Fruit fly (Drosophila melanogaster) whole organism, wandering third instar larva: Measurements from ENCODE around the gene wge.

Experiments
- Abd-B ChIP-seq: fragments of >200 bp; optimal IDR thresholded peaks from 2 replicates; lab custom pipeline; 2017; ENCODE audit warnings: missing biosample characterization, missing genetic modification characterization
- CG32264 ChIP-seq: fragments of 200-800 bp; sonication (Bioruptor generic); optimal IDR thresholded peaks from 2 replicates; lab custom pipeline; 2016; ENCODE audit warnings: missing biosample characterization, missing genetic modification characterization
- CrebA ChIP-seq: fragments of 200-800 bp; sonication (Bioruptor generic); optimal IDR thresholded peaks from 2 replicates; lab custom pipeline; 2016; ENCODE audit warnings: missing biosample characterization, mild to moderate bottlenecking, missing genetic modification characterization, borderline replicate concordance
- Dfd ChIP-seq: fragments of >200 bp; optimal IDR thresholded peaks from 2 replicates; lab custom pipeline; 2017; ENCODE audit warnings: missing biosample characterization, missing genetic modification characterization
- Dif ChIP-seq: fragments of 200-275, 200-300 bp; sonication (Bioruptor generic); optimal IDR thresholded peaks from 2 replicates; lab custom pipeline; 2018; ENCODE audit warnings: missing biosample characterization, missing genetic modification characterization; ENCODE audit not compliant: partially characterized antibody
- GATAd ChIP-seq: sonication (Bioruptor generic); optimal IDR thresholded peaks from 2 replicates; lab custom pipeline; 2016; ENCODE audit warnings: missing biosample characterization, missing genetic modification characterization
- HLH106 ChIP-seq: fragments of 200-800 bp; optimal IDR thresholded peaks from 3 replicates; lab custom pipeline; 2019; ENCODE audit warnings: missing biosample characterization, mild to moderate bottlenecking, missing genetic modification characterization, moderate library complexity
- Hnf4 ChIP-seq: fragments of 200-800 bp; sonication (Bioruptor generic); optimal IDR thresholded peaks from 2 replicates; lab custom pipeline; 2016; ENCODE audit warnings: missing biosample characterization, mild to moderate bottlenecking, missing genetic modification characterization
- Hr83 ChIP-seq: fragments of 200-300 bp; sonication (Bioruptor generic); optimal IDR thresholded peaks from 2 replicates; lab custom pipeline; 2016; ENCODE audit warnings: missing biosample characterization, mild to moderate bottlenecking, missing genetic modification characterization, moderate library complexity; ENCODE audit not compliant: poor library complexity, severe bottlenecking
- Jra ChIP-seq: sonication (Bioruptor generic); optimal IDR thresholded peaks from 2 replicates; lab custom pipeline; 2016; ENCODE audit warnings: missing biosample characterization, missing genetic modification characterization
- Mio ChIP-seq: sonication (Bioruptor generic); optimal IDR thresholded peaks from 2 replicates; lab custom pipeline; 2016; ENCODE audit warnings: missing biosample characterization, missing genetic modification characterization
- OdsH ChIP-seq: fragments of 200-800 bp; sonication (Bioruptor generic); optimal IDR thresholded peaks from 2 replicates; lab custom pipeline; 2016; ENCODE audit warnings: missing biosample characterization, mild to moderate bottlenecking, missing genetic modification characterization
- Rel ChIP-seq, 2 experiments: fragments of 200-800 bp; sonication (Bioruptor generic) in 1 of 2; optimal IDR thresholded peaks; 2 replicates in 1 of 2; 3 replicates in 1 of 2; lab custom pipeline; 2016 to 2019; ENCODE audit warnings: mild to moderate bottlenecking in 2 of 2, missing biosample characterization in 2 of 2, missing genetic modification characterization in 2 of 2, moderate library complexity in 1 of 2
- Sp1 ChIP-seq: fragments of 200-800 bp; sonication (Bioruptor generic); optimal IDR thresholded peaks from 3 replicates; lab custom pipeline; 2019; ENCODE audit warnings: missing biosample characterization, mild to moderate bottlenecking, missing genetic modification characterization, moderate library complexity
- Vsx2 ChIP-seq: fragments of 200-300, 225-300 bp; sonication (Bioruptor generic); optimal IDR thresholded peaks from 2 replicates; lab custom pipeline; 2018; ENCODE audit warnings: missing biosample characterization, missing genetic modification characterization; ENCODE audit not compliant: partially characterized antibody
- br ChIP-seq: fragments of 200-800 bp; sonication (Bioruptor generic); optimal IDR thresholded peaks from 2 replicates; lab custom pipeline; 2016; ENCODE audit warnings: missing biosample characterization, missing genetic modification characterization
- brk ChIP-seq: fragments of 200-800 bp; sonication (Bioruptor generic); optimal IDR thresholded peaks from 2 replicates; lab custom pipeline; 2016; ENCODE audit warnings: missing biosample characterization, mild to moderate bottlenecking, missing genetic modification characterization
- dl ChIP-seq, 2 experiments: fragments of 175-275, 200-275 bp in 1 of 2; fragments of 200-275 bp in 1 of 2; sonication (Bioruptor generic); optimal IDR thresholded peaks; lab custom pipeline; 2018; ENCODE audit warnings: mild to moderate bottlenecking in 2 of 2, missing biosample characterization in 2 of 2, missing genetic modification characterization in 2 of 2, moderate library complexity in 2 of 2; ENCODE audit not compliant: partially characterized antibody in 2 of 2, insufficient read depth in 1 of 2
- dmrt93B ChIP-seq: fragments of 200-800 bp; sonication (Bioruptor generic); optimal IDR thresholded peaks from 2 replicates; lab custom pipeline; 2018; ENCODE audit warnings: missing biosample characterization, mild to moderate bottlenecking, missing genetic modification characterization
- dsf ChIP-seq: sonication (Bioruptor generic); optimal IDR thresholded peaks from 2 replicates; lab custom pipeline; 2016; ENCODE audit warnings: missing biosample characterization, missing genetic modification characterization, borderline replicate concordance
- ey ChIP-seq: fragments of 200-800 bp; sonication (Bioruptor generic); optimal IDR thresholded peaks from 2 replicates; lab custom pipeline; 2016; ENCODE audit warnings: missing biosample characterization, missing genetic modification characterization
- foxo ChIP-seq, 2 experiments: fragments of 200-800 bp; sonication (Bioruptor generic); optimal IDR thresholded peaks; 2 replicates in 1 of 2; 3 replicates in 1 of 2; lab custom pipeline; 2016 to 2017; ENCODE audit warnings: missing biosample characterization in 2 of 2, missing genetic modification characterization in 2 of 2
- h ChIP-seq: fragments of 200-800 bp; sonication (Bioruptor generic); optimal IDR thresholded peaks from 3 replicates; lab custom pipeline; 2016; ENCODE audit warnings: missing biosample characterization, mild to moderate bottlenecking, missing genetic modification characterization
- lola ChIP-seq: fragments of >200 bp; optimal IDR thresholded peaks from 2 replicates; lab custom pipeline; 2017; ENCODE audit warnings: missing biosample characterization, missing genetic modification characterization
- pan ChIP-seq: fragments of >200 bp; optimal IDR thresholded peaks from 2 replicates; lab custom pipeline; 2017
- psq ChIP-seq: fragments of 200-800 bp; sonication (Bioruptor generic); optimal IDR thresholded peaks from 3 replicates; lab custom pipeline; 2017; ENCODE audit warnings: missing biosample characterization, mild to moderate bottlenecking, missing genetic modification characterization, moderate library complexity
- rgr ChIP-seq: fragments of 200-800 bp; sonication (Bioruptor generic); optimal IDR thresholded peaks from 3 replicates; lab custom pipeline; 2016; ENCODE audit warnings: missing biosample characterization, mild to moderate bottlenecking, missing genetic modification characterization
- sage ChIP-seq: fragments of 200-800 bp; sonication (Bioruptor generic); optimal IDR thresholded peaks from 2 replicates; lab custom pipeline; 2016; ENCODE audit warnings: missing biosample characterization, mild to moderate bottlenecking, missing genetic modification characterization
- sv ChIP-seq: fragments of 200-800 bp; sonication (Bioruptor generic); optimal IDR thresholded peaks from 3 replicates; lab custom pipeline; 2016; ENCODE audit warnings: missing biosample characterization, missing genetic modification characterization
- usp ChIP-seq: fragments of >200 bp; optimal IDR thresholded peaks from 2 replicates; lab custom pipeline; 2017; ENCODE audit warnings: missing biosample characterization, missing genetic modification characterization
- woc ChIP-seq: sonication (Bioruptor generic); optimal IDR thresholded peaks from 2 replicates; lab custom pipeline; 2016; ENCODE audit warnings: missing biosample characterization, mild to moderate bottlenecking, missing genetic modification characterization

Gene wge

DNA sequence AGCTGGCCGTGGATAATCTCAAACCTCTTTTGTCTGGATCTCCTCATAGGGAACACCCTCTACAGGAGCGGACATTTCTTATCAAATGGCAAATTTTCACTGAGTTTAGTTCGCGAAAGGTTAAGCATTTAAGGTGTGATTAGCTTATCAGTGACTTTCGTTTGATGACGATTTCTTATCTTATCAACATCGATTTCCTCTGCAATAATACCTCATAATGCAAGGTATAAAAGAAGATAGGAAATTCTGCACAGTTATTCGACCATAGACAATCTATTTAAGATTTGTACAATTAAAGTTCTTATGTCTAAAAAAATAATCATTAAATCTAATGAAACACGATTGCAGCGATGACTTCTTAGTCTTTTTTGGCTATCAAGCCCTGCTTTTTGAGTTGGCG, 12.8 kb upstream of the wge start, which contains the start of gene Takl2:
Takl2 (minus strand) TSS at position 101 of the 400 bp plus-strand sequence.
- TF ChIP-seq sv (no peak), ey (GFP tag; lab: Kevin White, UChicago) (no peak), Hnf4 (GFP tag; lab: Kevin White, UChicago) (no peak), lola (GFP tag; lab: Kevin White, UChicago) (no peak), pan (lab: Kevin White, UChicago) (no peak)

DNA sequence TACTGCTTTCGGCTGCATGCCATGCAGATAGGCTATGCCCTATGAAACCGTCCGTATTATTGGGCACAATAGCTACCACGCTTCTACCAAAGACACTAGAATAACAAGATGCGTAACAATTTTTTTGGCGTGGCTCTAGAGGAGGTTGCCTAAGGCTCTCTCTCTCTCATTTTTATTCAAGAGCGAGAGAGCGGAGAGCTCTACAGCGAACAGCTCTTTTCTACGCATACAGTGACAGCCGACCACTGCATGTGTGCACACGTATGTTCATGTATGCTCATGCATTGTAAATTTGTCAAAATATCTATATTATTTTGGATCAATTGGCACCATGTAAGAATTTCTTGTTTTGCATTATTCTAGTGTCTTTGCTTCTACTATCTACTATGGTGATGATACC, 12.0 kb upstream of the wge start:
- TF ChIP-seq foxo (GFP tag; optimal IDR thresholded peaks at IDR 0.05; lab: Kevin White, UChicago): no peak
- TF ChIP-seq Dfd (GFP tag; lab: Kevin White, UChicago): no peak
- TF ChIP-seq rgr (GFP tag; lab: Kevin White, UChicago): no peak
- no peak for TF ChIP-seq Vsx2 (GFP tag; lab: Kevin White, UChicago)
- no peak for TF ChIP-seq GATAd (GFP tag; lab: Kevin White, UChicago)
- TF ChIP-seq Jra (GFP tag; lab: Kevin White, UChicago): no peak
- TF ChIP-seq sv: no peak
- TF ChIP-seq CG32264: no peak
- TF ChIP-seq brk (GFP tag; lab: Kevin White, UChicago): no peak
- no peak for TF ChIP-seq dmrt93B (GFP tag; lab: Kevin White, UChicago)
- TF ChIP-seq Sp1 (GFP tag; lab: Kevin White, UChicago): no peak
- TF ChIP-seq pan (lab: Kevin White, UChicago): no peak
- TF ChIP-seq Abd-B (GFP tag; lab: Kevin White, UChicago): no peak
- no peak for TF ChIP-seq dl (GFP tag; optimal IDR thresholded peaks at IDR 0.05; lab: Kevin White, UChicago; ENCODE audit: insufficient read depth in 1 of 2, partially characterized antibody in 2 of 2)
- TF ChIP-seq sage: no peak
- TF ChIP-seq, all 38 proteins: peak for 0

DNA sequence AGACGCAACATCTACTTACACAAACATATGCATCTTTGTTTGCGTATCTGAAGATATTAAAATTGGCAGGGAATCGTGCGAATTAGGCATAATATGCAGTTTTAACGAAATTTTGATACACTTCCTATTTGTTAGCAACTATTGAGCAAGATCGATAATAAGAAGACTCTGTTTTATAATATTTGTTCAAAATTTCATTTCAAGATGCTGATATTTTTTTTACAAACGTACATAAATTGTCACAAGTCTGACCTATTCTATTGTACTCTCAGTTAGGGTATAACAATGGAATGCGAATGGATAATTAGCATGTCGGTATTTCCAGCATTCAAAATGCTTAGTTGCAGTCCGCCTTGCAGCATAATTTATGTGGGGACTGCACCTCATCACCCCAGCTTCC, 6.9 kb upstream of the wge start:
- peak in 1 of 2 experiments; percentile 39 for TF ChIP-seq foxo (GFP tag; optimal IDR thresholded peaks at IDR 0.05; lab: Kevin White, UChicago)
- TF ChIP-seq Dfd (GFP tag; lab: Kevin White, UChicago): no peak
- peak; percentile 45 for TF ChIP-seq OdsH (GFP tag; lab: Kevin White, UChicago)
- TF ChIP-seq CG32264: peak; percentile 24

DNA sequence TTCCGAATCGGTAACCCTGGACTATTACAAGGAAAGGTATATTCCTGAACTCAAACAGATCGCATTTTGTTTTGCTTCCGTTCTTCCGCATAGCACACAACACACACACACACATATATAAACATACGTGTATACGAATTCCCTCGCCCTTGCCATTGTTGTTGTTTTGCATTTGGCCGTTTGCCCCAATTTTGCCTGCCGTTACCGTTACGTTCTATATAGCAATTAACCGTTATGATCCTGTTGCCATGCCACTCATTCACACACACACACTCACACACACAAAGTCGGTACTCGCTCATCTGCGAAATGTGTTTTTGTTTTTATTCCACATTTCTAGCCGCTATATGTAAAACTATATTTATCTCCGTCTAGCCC, 6.5 kb upstream of the wge start:
- TF ChIP-seq OdsH (GFP tag; lab: Kevin White, UChicago): no peak
- TF ChIP-seq Vsx2 (GFP tag; lab: Kevin White, UChicago): no peak
- no peak for TF ChIP-seq Dfd (GFP tag; lab: Kevin White, UChicago)
- no peak for TF ChIP-seq Jra (GFP tag; lab: Kevin White, UChicago)
- no peak for TF ChIP-seq Hnf4 (GFP tag; lab: Kevin White, UChicago)
- no peak for TF ChIP-seq usp (GFP tag; lab: Kevin White, UChicago)
- no peak for TF ChIP-seq HLH106
- no peak for TF ChIP-seq sage
- no peak for TF ChIP-seq CrebA (GFP tag; lab: Kevin White, UChicago)
- TF ChIP-seq lola (GFP tag; lab: Kevin White, UChicago): no peak
- no peak for TF ChIP-seq dsf (GFP tag; lab: Kevin White, UChicago)
- TF ChIP-seq psq (GFP tag; lab: Kevin White, UChicago): no peak
- no peak for TF ChIP-seq Dif
- no peak for TF ChIP-seq Hr83 (GFP tag; lab: Kevin White, UChicago)
- TF ChIP-seq ey (GFP tag; lab: Kevin White, UChicago): no peak
- no peak for TF ChIP-seq GATAd (GFP tag; lab: Kevin White, UChicago)
- TF ChIP-seq Rel (GFP tag; optimal IDR thresholded peaks at IDR 0.05; lab: Kevin White, UChicago): no peak
- no peak for TF ChIP-seq Rel (tag; optimal IDR thresholded peaks at IDR 0.05; lab: Kevin White, UChicago)

DNA sequence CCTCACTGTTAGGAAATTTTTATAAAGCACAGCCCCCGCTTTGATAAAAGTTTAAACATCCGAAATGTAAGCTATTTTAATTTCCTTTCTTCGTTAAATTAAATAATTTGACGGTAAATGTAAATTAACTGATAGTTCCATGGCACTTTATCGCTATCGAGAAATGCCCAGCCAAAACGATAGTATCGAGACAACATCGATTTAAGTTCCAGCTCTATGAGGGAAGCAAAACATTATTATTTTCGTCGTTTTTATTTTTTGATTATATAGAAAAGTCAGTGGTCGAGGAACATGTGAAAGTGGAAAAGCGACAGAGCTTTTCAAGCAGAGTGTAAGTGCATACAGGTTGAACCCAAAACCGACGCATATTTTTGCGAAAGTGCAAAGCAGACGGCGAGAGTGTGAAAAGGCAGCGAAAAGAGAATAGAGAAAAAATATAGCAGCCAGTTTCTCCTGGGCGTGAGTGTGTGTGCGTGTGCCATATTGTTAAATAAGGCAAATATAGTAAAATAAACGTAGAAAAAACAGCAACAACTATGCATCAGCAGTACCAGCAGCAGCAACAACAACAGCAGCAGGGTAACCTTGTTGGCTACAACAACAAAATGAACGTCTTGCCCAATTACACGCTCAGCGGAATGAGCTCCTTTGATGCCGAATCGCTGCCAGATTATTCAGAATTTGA, 6.0 kb upstream of the wge start, which contains the start of gene CG45049:
CG45049 (plus strand) TSS at position 197 of the 685 bp plus-strand sequence.
- no peak for TF ChIP-seq brk (GFP tag; lab: Kevin White, UChicago)
- TF ChIP-seq sage: peak; percentile 49
- no peak for TF ChIP-seq GATAd (GFP tag; lab: Kevin White, UChicago)
- peak; percentile 7 for TF ChIP-seq br (GFP tag; lab: Kevin White, UChicago)
- no peak for TF ChIP-seq HLH106
- peak; percentile 48 for TF ChIP-seq woc (GFP tag; lab: Kevin White, UChicago)
- peak; percentile 61 for TF ChIP-seq psq (GFP tag; lab: Kevin White, UChicago)
- TF ChIP-seq Hnf4 (GFP tag; lab: Kevin White, UChicago): peak; percentile 30
- TF ChIP-seq Mio (GFP tag; lab: Kevin White, UChicago): no peak
- TF ChIP-seq h (GFP tag; lab: Kevin White, UChicago): peak; percentile 10
